Worm (Caenorhabditis elegans) whole organism, L4 larva: Measurements from ENCODE around the gene T16G1.5.

ENCODE experiments used
- T20F7.1 ChIP-seq: fragments of 200-800 bp; sonication (Bioruptor generic); optimal IDR thresholded peaks from 2 replicates; lab custom pipeline; 2018; ENCODE audit warnings: mild to moderate bottlenecking, missing genetic modification characterization, missing compliant biosample characterization
- ceh-28 ChIP-seq: fragments of 150-350 bp; optimal IDR thresholded peaks from 2 replicates; lab custom pipeline; 2014; ENCODE audit warnings: missing biosample characterization, missing genetic modification reagents, missing genetic modification characterization
- daf-12 ChIP-seq: fragments of 150-350 bp; optimal IDR thresholded peaks from 2 replicates; lab custom pipeline; 2014; ENCODE audit warnings: missing biosample characterization, missing genetic modification reagents, missing genetic modification characterization
- lin-15B ChIP-seq: fragments of 150-350 bp; sonication (generic microtip); optimal IDR thresholded peaks from 3 replicates; lab custom pipeline; 2014; ENCODE audit warnings: missing biosample characterization, missing genetic modification characterization
- lin-29 ChIP-seq: fragments of 200-800 bp; sonication (Bioruptor generic); IDR thresholded peaks from 2 replicates; pipeline ENCODE4 v1.3.6; 2022; ENCODE audit warnings: missing genetic modification reagents, missing genetic modification characterization, missing compliant biosample characterization
- set-16 ChIP-seq: fragments of 200-800 bp; sonication (Bioruptor generic); IDR thresholded peaks from 2 replicates; pipeline ENCODE4 v1.3.6; 2022; ENCODE audit warnings: missing genetic modification reagents, missing genetic modification characterization, missing compliant biosample characterization

ce11 chrV:12937098-12937497 lies 2.3 kb downstream of the T16G1.5 start, which contains the start of gene T16G1.6:
- TF ChIP-seq lin-29 (GFP tag; lab: Robert Waterston, UW) (no peak), set-16 (GFP tag; lab: Robert Waterston, UW) (no peak), daf-12 (tag; lab: Kevin White, UChicago) (no peak), lin-15B (tag; lab: Kevin White, UChicago) (no peak), T20F7.1 (GFP tag; lab: Kevin White, UChicago) (no peak), ceh-28 (tag; lab: Kevin White, UChicago) (no peak)
